Fruit fly (Drosophila melanogaster): ENCODE results near the gene CG33986.

The CG33986 gene

DNA sequence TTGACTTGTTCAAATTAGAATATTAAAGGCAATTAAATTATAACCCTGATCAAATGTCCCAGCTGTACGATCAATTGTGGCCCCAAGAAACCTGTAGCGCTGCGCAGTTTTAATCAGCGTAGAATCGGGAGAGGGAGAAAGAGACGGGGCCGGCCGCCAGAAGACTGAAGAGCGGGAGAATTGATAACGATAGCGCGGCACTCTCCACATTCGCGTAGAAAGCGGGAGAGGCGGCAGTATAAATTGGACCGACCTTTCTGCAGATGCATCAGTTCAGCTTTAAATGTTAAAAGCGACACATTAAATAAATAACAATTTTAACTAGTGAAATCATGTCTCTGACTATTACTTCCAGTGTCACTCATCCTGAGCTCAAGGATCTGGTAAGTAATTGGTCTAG lies 14.3 kb downstream of the CG33986 start, which contains the start of gene MsrA:
MsrA (plus strand) TSS at position 266 of the 400 bp plus-strand sequence.
- peak; percentile 16 for TF ChIP-seq noc (tag; optimal IDR thresholded peaks at IDR 0.05)

DNA sequence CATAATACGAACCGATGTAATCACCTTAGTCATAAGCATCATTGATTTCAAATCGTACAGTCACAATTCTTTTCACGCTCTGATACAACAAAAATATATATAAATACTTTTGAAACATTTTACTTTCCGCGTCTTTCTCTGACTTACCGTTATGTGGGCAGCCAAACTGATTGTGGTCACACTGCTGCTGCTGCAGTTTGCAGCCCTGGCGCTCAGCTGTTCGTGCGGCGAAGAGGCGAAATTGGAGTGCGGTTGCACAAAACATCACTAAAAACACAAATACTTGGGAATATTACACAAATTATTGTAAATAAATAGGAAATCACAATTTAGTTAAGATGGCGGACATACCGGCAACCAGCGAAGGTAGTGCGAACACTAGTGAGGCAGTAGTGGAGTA lies 15.7 kb downstream of the CG33986 start, which contains the start of the genes gdl and gdl-ORF39:
gdl (plus strand) TSS at position 48 of the 400 bp plus-strand sequence.
gdl-ORF39 (plus strand) TSS at position 48 of the 400 bp plus-strand sequence.
- TF ChIP-seq noc (tag; optimal IDR thresholded peaks at IDR 0.05) = no peak

DNA sequence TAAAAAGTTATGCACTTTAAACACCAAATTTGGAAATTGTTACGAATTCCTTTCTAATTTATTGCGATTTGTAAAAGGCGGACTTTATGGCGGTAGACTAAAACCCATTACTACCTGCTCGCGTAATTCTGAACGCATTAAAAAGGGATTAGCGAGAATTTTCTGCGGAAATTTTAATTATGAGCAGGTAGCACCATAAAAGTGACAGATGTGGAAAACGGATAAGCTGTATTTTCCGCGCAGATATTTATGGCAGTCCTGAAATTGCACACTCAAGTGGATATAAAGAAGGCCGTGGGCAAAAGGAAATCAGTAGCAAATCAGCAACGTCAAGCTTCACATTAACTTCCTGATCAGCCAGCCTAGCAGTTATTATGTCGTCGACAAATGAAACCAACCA lies 16.3 kb downstream of the CG33986 start, which contains the start of gene Z600:
Z600 (plus strand) TSS at position 312 of the 400 bp plus-strand sequence.
- TF ChIP-seq noc (tag; optimal IDR thresholded peaks at IDR 0.05) = no peak

- peak; percentile 99 for TF ChIP-seq noc (tag; optimal IDR thresholded peaks at IDR 0.05)
Measured at dm6 chr3L:15508233-15508632, 16.8 kb downstream of the CG33986 start, which contains the start of gene CG7841. CG7841 (minus strand) TSS chr3L:15508252.

- no peak for TF ChIP-seq noc (tag; optimal IDR thresholded peaks at IDR 0.05)
Measured at dm6 chr3L:15507148-15507896, 17.7 kb downstream of the CG33986 start.

DNA sequence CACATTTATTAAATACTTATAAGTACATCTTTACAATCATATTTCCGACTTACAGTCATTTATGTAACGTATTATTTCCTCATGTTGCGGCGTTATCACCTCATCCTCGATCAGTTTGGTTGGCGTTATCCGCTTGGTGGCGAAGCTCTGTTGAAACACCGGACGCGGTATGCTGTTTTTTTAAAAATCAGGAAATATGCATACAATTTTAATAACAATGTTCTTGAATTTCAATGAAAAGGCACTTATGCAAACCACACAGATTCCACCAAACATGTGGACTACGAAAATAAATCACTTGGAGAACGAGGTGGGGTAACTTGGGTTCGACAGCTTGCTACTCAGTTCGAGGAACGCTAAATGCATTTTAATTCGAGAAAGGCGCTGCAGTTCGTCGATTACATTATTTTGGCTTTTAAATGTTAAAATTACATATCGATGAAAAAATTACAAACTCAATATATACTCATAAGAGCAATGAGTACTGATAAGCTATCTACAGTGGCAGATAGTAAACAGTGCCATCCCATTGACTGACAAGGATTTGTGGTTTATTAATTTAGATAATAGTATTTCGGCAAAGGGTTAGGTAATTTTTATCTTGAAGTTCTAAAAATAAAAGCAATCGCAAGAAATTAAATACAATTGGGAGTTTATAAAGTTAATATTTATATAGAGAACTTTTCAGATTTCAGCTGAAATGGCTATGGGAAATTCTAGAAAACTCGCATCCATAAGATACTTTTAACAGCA lies 18.7 kb downstream of the CG33986 start:
- no peak for TF ChIP-seq noc (tag; optimal IDR thresholded peaks at IDR 0.05)

DNA sequence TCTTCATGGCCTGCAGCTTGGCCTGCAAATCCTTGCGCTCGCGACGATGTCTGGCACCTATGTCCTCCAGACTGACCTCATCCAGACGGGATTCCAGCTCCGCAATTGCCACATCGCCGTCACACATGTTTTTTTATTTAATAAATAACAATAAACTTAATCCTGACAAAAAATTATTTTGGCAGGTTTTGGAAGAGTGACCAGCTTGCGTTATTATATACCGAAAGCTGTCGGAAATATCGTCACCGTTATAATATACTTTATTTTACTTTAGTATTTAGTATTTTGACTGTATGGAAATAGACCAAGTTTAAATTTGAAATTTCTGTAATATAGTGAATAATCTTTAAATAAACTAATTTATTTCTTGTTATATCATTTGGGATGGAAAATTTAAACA lies 20.4 kb downstream of the CG33986 start, which contains the start of gene CG7857:
CG7857 (minus strand) TSS at position 208 of the 400 bp plus-strand sequence.
- no peak for TF ChIP-seq noc (tag; optimal IDR thresholded peaks at IDR 0.05)

DNA sequence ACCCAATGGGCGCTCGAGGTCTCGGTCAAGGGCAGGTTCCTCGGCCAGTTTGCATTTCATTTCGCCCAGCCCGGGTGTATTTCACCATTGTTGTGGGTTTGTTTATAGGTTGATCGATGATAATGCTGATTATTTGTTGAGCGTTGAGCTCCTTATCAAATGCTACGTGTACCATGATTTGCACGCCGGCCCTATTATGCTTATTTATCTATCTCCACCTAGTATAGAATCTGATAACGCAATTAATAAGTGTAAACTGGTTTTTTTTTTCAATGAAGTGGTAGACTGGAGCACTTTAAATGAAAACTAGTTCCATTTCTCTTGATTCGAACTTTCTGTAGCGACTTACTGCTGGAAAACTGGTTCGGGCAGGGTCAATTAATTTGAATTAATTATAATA lies 22.8 kb downstream of the CG33986 start:
- no peak for TF ChIP-seq noc (tag; optimal IDR thresholded peaks at IDR 0.05)

- peak; percentile 9 for TF ChIP-seq noc (tag; optimal IDR thresholded peaks at IDR 0.05)
Measured at dm6 chr3L:15501646-15501972, 23.4 kb downstream of the CG33986 start.

DNA sequence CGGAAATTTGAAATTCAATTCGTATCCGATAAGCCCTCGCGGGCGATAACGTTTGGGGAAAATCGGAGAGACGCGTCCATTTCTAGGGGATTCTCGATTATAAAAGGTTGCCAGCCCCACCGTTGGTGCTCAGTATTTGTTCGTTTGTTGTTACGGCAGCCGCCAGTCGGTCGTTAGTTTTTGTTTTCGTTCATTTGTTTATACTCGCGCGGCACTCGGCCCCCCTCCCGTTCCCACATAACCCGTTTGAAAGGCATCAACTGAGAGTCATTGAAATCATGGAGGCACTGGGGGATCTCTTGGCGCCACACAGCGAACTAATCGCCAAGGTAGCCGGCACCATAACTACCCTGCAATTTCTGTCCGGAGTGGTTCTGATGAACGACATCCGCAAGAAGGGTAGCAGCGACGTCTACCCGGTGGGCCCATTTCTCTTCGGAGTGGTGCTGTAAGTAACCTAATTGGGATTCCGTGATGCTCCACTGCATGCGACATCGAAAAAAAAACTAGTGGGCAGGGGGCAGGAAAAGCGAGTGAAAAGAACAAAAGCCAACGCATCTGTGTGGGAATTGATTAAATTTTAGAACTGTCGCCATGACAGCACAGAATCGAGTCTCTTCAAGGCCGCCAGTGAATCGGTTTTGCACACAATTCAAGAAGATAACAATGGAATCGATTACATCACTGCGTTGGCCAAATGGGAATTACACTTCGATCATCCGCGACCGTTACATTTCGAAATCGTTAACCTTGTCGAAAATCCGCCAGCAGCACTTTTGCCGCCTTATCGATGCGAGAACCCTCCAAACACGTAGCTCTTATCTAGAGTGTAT lies 24.0 kb downstream of the CG33986 start, which contains the start of gene CG7272:
CG7272 (plus strand) TSS at position 126 of the 833 bp plus-strand sequence.
- peak; percentile 12 for TF ChIP-seq noc (tag; optimal IDR thresholded peaks at IDR 0.05)

DNA sequence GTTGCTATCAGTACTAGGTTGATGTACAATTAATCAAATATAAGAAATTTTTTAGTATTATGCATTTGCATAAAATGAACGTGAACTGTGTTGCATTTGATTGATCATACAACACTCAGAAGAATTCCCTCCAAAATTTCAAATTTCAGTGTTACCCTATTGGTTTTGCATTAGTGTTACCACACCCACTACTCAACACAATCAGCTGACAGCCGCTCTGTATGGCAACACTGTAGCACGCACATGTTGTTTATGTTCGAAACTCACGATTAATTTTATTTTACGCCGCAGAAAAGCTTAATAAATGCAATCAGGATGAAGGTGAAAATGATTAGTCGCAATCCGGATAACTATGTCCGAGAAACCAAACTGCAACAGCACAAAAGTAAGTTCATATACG lies 26.3 kb downstream of the CG33986 start, which contains the start of gene CG7275:
CG7275 (plus strand) TSS at position 215 of the 400 bp plus-strand sequence.
- TF ChIP-seq noc (tag; optimal IDR thresholded peaks at IDR 0.05) = no peak

dm6 chr3L:15497902-15498301 lies 27.2 kb downstream of the CG33986 start, which contains the start of gene CG7276:
CG7276 (plus strand) TSS chr3L:15498202.
- no peak for TF ChIP-seq noc (tag; optimal IDR thresholded peaks at IDR 0.05)

DNA sequence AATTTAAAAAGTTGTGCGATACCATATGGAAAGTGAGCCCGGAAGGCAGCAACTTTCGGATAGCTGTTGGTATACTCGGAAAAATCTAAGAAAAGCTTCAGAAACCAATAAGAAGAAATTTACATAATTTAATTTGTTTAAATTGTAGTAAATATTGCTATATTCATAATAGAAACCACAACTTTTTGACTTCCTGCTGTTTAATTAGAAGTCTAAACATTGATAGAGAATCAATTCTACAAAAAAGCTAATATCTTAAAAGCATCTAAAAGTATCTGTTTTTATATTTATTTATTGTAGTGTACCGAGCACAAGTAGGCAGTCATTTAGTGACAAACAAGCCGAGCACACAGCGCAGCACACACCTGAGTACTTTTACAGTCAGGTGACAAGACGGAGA lies 28.8 kb downstream of the CG33986 start, which contains the start of gene CG13455:
CG13455 (plus strand) TSS at position 301 of the 400 bp plus-strand sequence.
- TF ChIP-seq noc (tag; optimal IDR thresholded peaks at IDR 0.05) = no peak

DNA sequence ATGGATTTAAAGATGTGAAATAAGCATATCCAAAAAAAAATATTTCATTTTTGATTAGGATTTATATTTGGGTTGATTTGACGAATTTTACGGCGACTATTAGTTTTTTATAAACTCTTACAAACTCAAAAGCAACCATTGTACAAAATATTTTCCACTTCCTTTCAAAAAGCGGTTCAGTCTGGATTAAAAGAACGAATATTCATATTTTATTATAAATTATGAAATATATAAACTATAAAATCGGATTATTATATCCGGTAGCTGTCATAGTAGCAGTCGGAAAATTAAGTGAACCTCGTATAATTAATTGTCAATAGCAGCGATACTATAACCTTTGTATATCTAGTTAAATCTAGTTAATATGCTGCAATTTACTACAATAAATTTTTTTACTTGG lies 29.6 kb downstream of the CG33986 start, which contains the start of gene CG12355:
CG12355 (minus strand) TSS at position 101 of the 400 bp plus-strand sequence.
- no peak for TF ChIP-seq noc (tag; optimal IDR thresholded peaks at IDR 0.05)

DNA sequence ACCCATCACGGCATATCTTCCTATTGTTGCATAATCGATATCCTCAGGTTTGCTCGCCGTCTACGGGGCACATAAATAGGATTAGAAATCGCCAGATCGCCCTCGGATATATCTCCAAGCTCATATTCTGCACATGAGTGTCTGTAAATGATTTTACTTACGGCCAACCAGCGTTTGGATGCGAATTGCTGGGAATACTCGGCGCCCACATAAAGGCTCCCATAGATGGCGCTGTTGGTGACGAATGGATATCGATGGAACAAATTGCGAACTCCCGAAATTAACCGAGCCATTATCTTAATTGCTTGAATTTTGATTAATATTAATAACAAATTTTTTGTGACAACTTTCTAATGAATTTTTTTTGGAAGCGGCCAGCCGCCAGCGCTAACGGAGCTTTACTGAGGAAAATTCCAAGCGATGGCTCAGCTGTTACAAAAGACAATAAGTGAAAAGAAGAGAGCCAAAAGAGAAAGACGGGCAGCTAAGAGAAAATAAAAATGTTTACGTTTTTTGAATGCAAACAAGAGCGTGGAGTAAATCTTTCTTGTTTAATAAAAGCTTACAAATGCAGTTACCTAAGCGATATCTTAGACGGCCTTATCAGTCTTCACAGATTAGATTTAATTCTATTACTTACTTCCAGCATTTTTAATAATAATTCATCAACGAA lies 30.3 kb downstream of the CG33986 start:
- TF ChIP-seq noc (tag; optimal IDR thresholded peaks at IDR 0.05) = no peak
